Worm (Caenorhabditis elegans): ENCODE measurements around the gene C14C11.7.
A peak's percentile ranks its signal among the peaks of the same experiment; 100 is the strongest.

C14C11.7 gene

DNA sequence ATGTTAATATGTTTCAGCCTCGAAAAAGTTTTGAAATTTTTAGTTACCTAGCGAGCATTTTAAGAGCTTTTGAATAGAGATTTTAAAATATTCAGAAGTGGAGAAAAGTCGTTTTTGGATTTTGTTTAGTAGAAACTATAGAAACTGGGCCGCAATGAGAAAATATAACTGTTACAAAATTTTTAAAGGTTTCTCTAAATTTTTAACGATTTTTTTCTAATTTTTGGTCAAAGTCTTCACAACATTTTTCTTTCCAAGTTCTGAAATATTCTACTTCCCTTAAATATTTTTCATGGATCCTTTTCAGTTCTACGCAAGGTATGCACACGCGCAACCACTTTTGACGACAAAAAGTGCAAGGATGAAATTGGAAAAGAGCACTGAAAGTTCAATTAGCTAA lies 39.6 kb upstream of the C14C11.7 start, which contains the start of gene peli-1:
Gene peli-1, plus strand, starts transcription at position 301 of the 400 bp plus-strand sequence.
- no peak for TF ChIP-seq unc-39 (tag; optimal IDR thresholded peaks at IDR 0.05)
- no peak for TF ChIP-seq nhr-12 (tag; optimal IDR thresholded peaks at IDR 0.05)
- TF ChIP-seq lin-39 (tag; optimal IDR thresholded peaks at IDR 0.05): no peak
- TF ChIP-seq ZK546.5 (tag; optimal IDR thresholded peaks at IDR 0.05): no peak
- no peak for TF ChIP-seq elt-1 (tag; optimal IDR thresholded peaks at IDR 0.05)
- no peak for TF ChIP-seq lsy-2 (tag; optimal IDR thresholded peaks at IDR 0.05)
- TF ChIP-seq sma-3 (GFP tag; optimal IDR thresholded peaks at IDR 0.05): no peak
- no peak for TF ChIP-seq ceh-16 (tag; optimal IDR thresholded peaks at IDR 0.05)
- TF ChIP-seq zag-1 (tag; optimal IDR thresholded peaks at IDR 0.05): no peak
- TF ChIP-seq nhr-10 (tag; optimal IDR thresholded peaks at IDR 0.05): no peak
- no peak for TF ChIP-seq mab-5 (tag; optimal IDR thresholded peaks at IDR 0.05)
- no peak for TF ChIP-seq crh-2 (tag; optimal IDR thresholded peaks at IDR 0.05)
- no peak for TF ChIP-seq sma-9 (GFP tag; optimal IDR thresholded peaks at IDR 0.05)
- TF ChIP-seq sma-9 (tag; optimal IDR thresholded peaks at IDR 0.05): no peak

- peak; percentile 5 for TF ChIP-seq sma-9 (GFP tag; optimal IDR thresholded peaks at IDR 0.05)
- TF ChIP-seq sma-9 (tag; optimal IDR thresholded peaks at IDR 0.05): no peak
- TF ChIP-seq dmd-4 (tag; optimal IDR thresholded peaks at IDR 0.05): no peak
- no peak for TF ChIP-seq mbf-1 (tag; optimal IDR thresholded peaks at IDR 0.05)
These were observed 38.6 kb upstream of the C14C11.7 start for ce11 chrV:5704467-5704866.

ce11 chrV:5701106-5701505 lies 35.2 kb upstream of the C14C11.7 start:
- TF ChIP-seq sma-9 (GFP tag; optimal IDR thresholded peaks at IDR 0.05) (peak; percentile 58), sma-9 (tag; optimal IDR thresholded peaks at IDR 0.05) (no peak), zag-1 (tag; optimal IDR thresholded peaks at IDR 0.05) (no peak), ceh-82 (tag; optimal IDR thresholded peaks at IDR 0.05) (no peak), lin-13 (GFP tag; optimal IDR thresholded peaks at IDR 0.05) (no peak), R02D3.7 (tag; optimal IDR thresholded peaks at IDR 0.05) (no peak), nhr-25 (tag; optimal IDR thresholded peaks at IDR 0.05) (peak; percentile 41), unc-39 (tag; optimal IDR thresholded peaks at IDR 0.05) (no peak), sem-4 (tag; optimal IDR thresholded peaks at IDR 0.05) (no peak), unc-55 (GFP tag; optimal IDR thresholded peaks at IDR 0.05) (no peak), crh-2 (tag; optimal IDR thresholded peaks at IDR 0.05) (no peak), F13H6.1 (tag; optimal IDR thresholded peaks at IDR 0.05) (no peak), ceh-16 (tag; optimal IDR thresholded peaks at IDR 0.05) (no peak), elt-3 (tag; optimal IDR thresholded peaks at IDR 0.05) (no peak), lsy-2 (tag; optimal IDR thresholded peaks at IDR 0.05) (no peak), peb-1 (tag; optimal IDR thresholded peaks at IDR 0.05) (no peak), nhr-6 (tag; optimal IDR thresholded peaks at IDR 0.05) (no peak), mbf-1 (tag; optimal IDR thresholded peaks at IDR 0.05) (no peak), gmeb-1 (tag; optimal IDR thresholded peaks at IDR 0.05) (no peak), egl-27 (tag; optimal IDR thresholded peaks at IDR 0.05) (peak; percentile 18), lin-11 (tag; optimal IDR thresholded peaks at IDR 0.05) (no peak), snpc-4 (tag; optimal IDR thresholded peaks at IDR 0.05) (no peak), sma-3 (GFP tag; optimal IDR thresholded peaks at IDR 0.05) (peak; percentile 62), ztf-1 (GFP tag; conservative IDR thresholded peaks at IDR 0.05) (no peak), nhr-23 (tag; optimal IDR thresholded peaks at IDR 0.05) (no peak), ztf-11 (tag; optimal IDR thresholded peaks at IDR 0.05) (no peak), blmp-1 (tag; optimal IDR thresholded peaks at IDR 0.05; ENCODE audit: insufficient read depth) (peak; percentile 2), ama-1 (optimal IDR thresholded peaks at IDR 0.05) (peak; percentile 57), mdl-1 (tag; optimal IDR thresholded peaks at IDR 0.05) (no peak), nhr-10 (tag; optimal IDR thresholded peaks at IDR 0.05) (no peak), dmd-4 (tag; optimal IDR thresholded peaks at IDR 0.05) (no peak), elt-1 (tag; optimal IDR thresholded peaks at IDR 0.05) (no peak), nhr-21 (tag; optimal IDR thresholded peaks at IDR 0.05) (peak; percentile 80), fos-1 (tag; optimal IDR thresholded peaks at IDR 0.05) (no peak), ZK546.5 (tag; optimal IDR thresholded peaks at IDR 0.05) (no peak), alr-1 (tag; optimal IDR thresholded peaks at IDR 0.05) (no peak), unc-62 (GFP tag; optimal IDR thresholded peaks at IDR 0.05) (no peak), lin-39 (tag; optimal IDR thresholded peaks at IDR 0.05) (no peak), C34F6.9 (tag; optimal IDR thresholded peaks at IDR 0.05) (no peak), nhr-12 (tag; optimal IDR thresholded peaks at IDR 0.05) (no peak), nhr-77 (tag; optimal IDR thresholded peaks at IDR 0.05) (no peak)

Data from whole organism, L2 larva.